Worm (Caenorhabditis elegans): ENCODE data around the gene asm-1.

DNA sequence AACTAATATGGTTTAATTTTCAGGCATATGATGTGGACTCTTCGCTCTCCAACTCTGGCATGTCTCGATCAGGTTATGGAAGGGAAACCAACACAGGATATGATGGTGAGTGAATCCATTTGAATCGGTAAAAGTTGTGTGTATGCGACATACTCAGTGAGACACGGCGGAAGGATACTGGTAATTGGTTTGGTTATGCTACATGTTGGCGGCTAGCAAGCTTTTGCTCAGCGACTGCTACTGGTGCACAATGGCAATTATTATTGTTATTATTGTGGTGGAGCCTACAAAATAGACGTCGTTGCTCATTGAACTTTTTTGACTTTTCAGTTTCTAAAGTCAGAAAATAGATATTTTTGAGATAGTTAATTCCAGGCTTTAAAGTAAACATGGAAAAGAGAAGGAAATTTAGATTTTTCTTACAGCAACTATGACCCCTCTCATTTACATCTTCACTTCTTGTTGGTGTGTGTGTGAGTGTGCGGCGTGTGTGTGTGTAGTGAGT lies 30.9 kb downstream of the asm-1 start:
- TF ChIP-seq tbx-7 (tag; optimal IDR thresholded peaks at IDR 0.05) (no peak), tbx-2 (tag; optimal IDR thresholded peaks at IDR 0.05) (no peak), nfya-1 (tag; optimal IDR thresholded peaks at IDR 0.05) (peak; percentile 1), pag-3 (tag; optimal IDR thresholded peaks at IDR 0.05; ENCODE audit: borderline replicate concordance) (no peak), unc-86 (tag; optimal IDR thresholded peaks at IDR 0.05) (no peak), ttx-3 (tag; optimal IDR thresholded peaks at IDR 0.05) (no peak), pha-4 (tag; optimal IDR thresholded peaks at IDR 0.05) (no peak), pqm-1 (tag; optimal IDR thresholded peaks at IDR 0.05) (no peak), elt-2 (tag; optimal IDR thresholded peaks at IDR 0.05) (no peak), ceh-2 (tag; optimal IDR thresholded peaks at IDR 0.05) (no peak), ahr-1 (tag; optimal IDR thresholded peaks at IDR 0.05) (no peak), dmd-4 (tag; optimal IDR thresholded peaks at IDR 0.05; ENCODE audit: borderline replicate concordance) (no peak), pros-1 (tag; optimal IDR thresholded peaks at IDR 0.05) (no peak), fkh-6 (tag; optimal IDR thresholded peaks at IDR 0.05) (no peak)

All from whole organism, late embryonic.